Fruit fly (Drosophila melanogaster): ENCODE results near the gene Cbp80.

DNA sequence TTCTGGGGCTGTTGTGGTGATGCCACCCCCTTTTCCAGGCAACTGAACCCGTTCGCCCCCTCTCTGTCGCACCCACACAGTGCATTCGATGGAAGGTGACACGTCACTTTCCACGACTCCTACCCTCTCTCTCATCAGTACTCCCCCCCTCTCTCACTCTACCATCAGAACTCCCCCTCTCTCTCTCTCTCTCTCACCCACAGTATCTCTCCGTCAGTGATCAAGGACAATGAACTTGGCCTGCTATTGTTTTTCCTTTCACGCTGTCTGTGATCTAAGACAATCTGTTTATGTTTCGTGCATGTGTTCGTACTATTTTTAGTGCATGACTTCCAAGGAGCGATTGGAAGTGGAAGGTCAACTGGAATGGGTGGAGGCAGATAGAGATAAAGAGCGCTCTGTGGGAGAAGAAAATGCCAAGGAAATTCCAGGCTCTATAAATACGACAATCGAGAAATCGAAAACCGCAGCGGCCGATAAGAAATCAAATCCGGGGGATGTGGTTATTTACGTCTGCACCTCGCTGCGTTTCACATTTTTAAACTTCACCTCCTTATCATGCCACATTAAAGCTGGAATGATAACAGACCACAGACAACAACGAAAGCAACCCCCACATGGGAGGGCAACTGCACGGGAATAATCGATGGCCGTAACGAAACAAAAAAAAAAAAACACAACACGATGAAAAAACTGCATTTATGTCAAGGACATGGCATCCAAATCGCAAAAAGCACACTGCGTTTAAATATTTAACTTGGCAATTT is 28.5 kb downstream of the Cbp80 start:
- TF ChIP-seq CG8478 (optimal IDR thresholded peaks at IDR 0.05) (no peak), CTCF (optimal IDR thresholded peaks at IDR 0.05) (no peak)

Data from S2 (cell line).